Worm (Caenorhabditis elegans) whole organism, L4/young adult: Measurements from ENCODE around the gene Y15E3A.3.

Experiments used
- W03F9.2 ChIP-seq: fragments of 150-350 bp; optimal IDR thresholded peaks from 2 replicates; lab custom pipeline; 2014; ENCODE audit warnings: missing biosample characterization, missing genetic modification characterization
- dao-5 ChIP-seq: sonication (generic microtip); optimal IDR thresholded peaks from 2 replicates; lab custom pipeline; 2016; ENCODE audit warnings: missing genotype, missing genetic modification characterization, moderate library complexity, missing compliant biosample characterization
- him-1 ChIP-seq: sonication (generic microtip); optimal IDR thresholded peaks from 2 replicates; lab custom pipeline; 2016; ENCODE audit warnings: missing genotype, missing genetic modification reagents, missing genetic modification characterization, missing compliant biosample characterization

- no peak for TF ChIP-seq him-1 (tag; lab: Kevin White, UChicago)
- no peak for TF ChIP-seq dao-5 (tag; lab: Kevin White, UChicago)
- TF ChIP-seq W03F9.2, result no peak
These were observed 47.9 kb downstream of the Y15E3A.3 start, which contains the start of gene kin-20 for ce11 chrX:15277714-15278187.
